Worm (Caenorhabditis elegans) whole organism, early embryonic: Measurements from ENCODE around the gene ptr-16.

Experiments used
- F13C5.2 ChIP-seq: sonication (generic microtip); optimal IDR thresholded peaks from 2 replicates; lab custom pipeline; 2017; ENCODE audit warnings: mild to moderate bottlenecking, missing genetic modification characterization, inconsistent platforms, missing compliant biosample characterization
- ama-1 ChIP-seq: fragments of 150-350 bp; optimal IDR thresholded peaks from 2 replicates; lab custom pipeline; 2014
- ceh-13 ChIP-seq: fragments of 200-800 bp; sonication (Bioruptor generic); optimal IDR thresholded peaks from 2 replicates; lab custom pipeline; 2018; ENCODE audit warnings: mild to moderate bottlenecking, missing genetic modification characterization, missing compliant biosample characterization
- ceh-36 ChIP-seq: sonication (generic microtip); optimal IDR thresholded peaks from 2 replicates; lab custom pipeline; 2016; ENCODE audit warnings: missing genetic modification characterization, inconsistent platforms, missing compliant biosample characterization
- ets-7 ChIP-seq: sonication (generic microtip); optimal IDR thresholded peaks from 2 replicates; lab custom pipeline; 2016; ENCODE audit warnings: missing genotype, missing genetic modification characterization, missing compliant biosample characterization
- flt-1 ChIP-seq: fragments of 200-800 bp; sonication (Bioruptor generic); IDR thresholded peaks from 2 replicates; pipeline ENCODE4 v1.3.6; 2022; ENCODE audit warnings: missing genetic modification characterization, missing compliant biosample characterization
- hnd-1 ChIP-seq: sonication (generic microtip); optimal IDR thresholded peaks from 2 replicates; lab custom pipeline; 2016; ENCODE audit warnings: missing genetic modification characterization, missing compliant biosample characterization
- scrt-1 ChIP-seq: fragments of 200-800 bp; sonication (Bioruptor generic); IDR thresholded peaks from 2 replicates; pipeline ENCODE4 v1.3.6; 2022; ENCODE audit warnings: missing genetic modification characterization, missing compliant biosample characterization
- sea-1 ChIP-seq: fragments of 200-800 bp; sonication (Bioruptor generic); conservative IDR thresholded peaks from 2 replicates; pipeline ENCODE4 v1.3.6; 2022; ENCODE audit warnings: missing genetic modification characterization, missing compliant biosample characterization
- tbx-37 ChIP-seq: fragments of 200-800 bp; sonication (Bioruptor generic); conservative IDR thresholded peaks from 2 replicates; pipeline ENCODE4 v1.3.6; 2022; ENCODE audit warnings: missing genetic modification reagents, missing genetic modification characterization, missing compliant biosample characterization

- TF ChIP-seq flt-1 (GFP tag; lab: Robert Waterston, UW), result no peak
- TF ChIP-seq ama-1 (lab: Kevin White, UChicago), result no peak
- no peak for TF ChIP-seq F13C5.2 (tag; lab: Kevin White, UChicago)
- no peak for TF ChIP-seq tbx-37 (GFP tag; lab: Robert Waterston, UW)
- TF ChIP-seq ceh-13 (GFP tag; lab: Kevin White, UChicago), result no peak
- TF ChIP-seq ceh-36 (tag; lab: Kevin White, UChicago), result peak; percentile 86
- TF ChIP-seq hnd-1 (tag; lab: Kevin White, UChicago), result no peak
- no peak for TF ChIP-seq ets-7 (tag; lab: Kevin White, UChicago)
- no peak for TF ChIP-seq sea-1 (GFP tag; lab: Robert Waterston, UW)
- TF ChIP-seq scrt-1 (GFP tag; lab: Robert Waterston, UW), result no peak
Observed at ce11 chrV:1170591-1170990, 5.1 kb downstream of the ptr-16 start.
